Worm (Caenorhabditis elegans) whole organism, L2 larva: Measurements from ENCODE around the gene srbc-84.

Source experiments
- C34F6.9 ChIP-seq: fragments of 150-350 bp; optimal IDR thresholded peaks from 2 replicates; lab custom pipeline; 2014; ENCODE audit warnings: missing biosample characterization, missing genetic modification characterization
- F13H6.1 ChIP-seq: sonication (generic microtip); optimal IDR thresholded peaks from 2 replicates; lab custom pipeline; 2016; ENCODE audit warnings: missing genetic modification characterization, missing compliant biosample characterization
- R02D3.7 ChIP-seq: fragments of 150-350 bp; optimal IDR thresholded peaks from 2 replicates; lab custom pipeline; 2014; ENCODE audit warnings: missing biosample characterization, missing genetic modification characterization
- Y55F3AM.14 ChIP-seq: fragments of 200-800 bp; sonication (Bioruptor generic); optimal IDR thresholded peaks from 2 replicates; lab custom pipeline; 2018; ENCODE audit warnings: mild to moderate bottlenecking, missing genetic modification characterization, missing compliant biosample characterization
- alr-1 ChIP-seq: fragments of 150-350 bp; optimal IDR thresholded peaks from 2 replicates; lab custom pipeline; 2014; ENCODE audit warnings: missing biosample characterization, missing genetic modification characterization
- ama-1 ChIP-seq: fragments of 150-350 bp; optimal IDR thresholded peaks from 2 replicates; lab custom pipeline; 2018; ENCODE audit warnings: inconsistent platforms
- blmp-1 ChIP-seq: sonication (generic microtip); optimal IDR thresholded peaks from 2 replicates; lab custom pipeline; 2017; ENCODE audit warnings: missing genetic modification characterization, mild to moderate bottlenecking, missing compliant biosample characterization, antibody characterized with exemption, moderate library complexity; ENCODE audit not compliant: insufficient read depth
- ceh-16 ChIP-seq: fragments of 150-350 bp; optimal IDR thresholded peaks from 2 replicates; lab custom pipeline; 2014; ENCODE audit warnings: missing biosample characterization, missing genetic modification characterization
- ceh-82 ChIP-seq: fragments of 150-350 bp; optimal IDR thresholded peaks from 2 replicates; lab custom pipeline; 2014; ENCODE audit warnings: missing biosample characterization, missing genetic modification characterization
- crh-2 ChIP-seq: sonication (generic microtip); optimal IDR thresholded peaks from 2 replicates; lab custom pipeline; 2017; ENCODE audit warnings: missing biosample characterization, missing genetic modification characterization
- dmd-4 ChIP-seq: sonication (generic microtip); optimal IDR thresholded peaks from 2 replicates; lab custom pipeline; 2017; ENCODE audit warnings: missing biosample characterization, missing genetic modification characterization
- egl-27 ChIP-seq: sonication (generic microtip); optimal IDR thresholded peaks from 3 replicates; lab custom pipeline; 2017; ENCODE audit warnings: missing biosample characterization, missing genetic modification reagents, missing genetic modification characterization
- elt-1 ChIP-seq: fragments of 150-350 bp; optimal IDR thresholded peaks from 2 replicates; lab custom pipeline; 2014; ENCODE audit warnings: missing biosample characterization, missing genetic modification characterization
- fos-1 ChIP-seq: fragments of 150-350 bp; optimal IDR thresholded peaks from 2 replicates; lab custom pipeline; 2014; ENCODE audit warnings: missing biosample characterization, missing genetic modification characterization
- lin-11 ChIP-seq: fragments of 150-350 bp; sonication (generic microtip); optimal IDR thresholded peaks from 2 replicates; lab custom pipeline; 2014; ENCODE audit warnings: missing biosample characterization, missing genetic modification characterization, inconsistent platforms, mixed read lengths
- lin-39 ChIP-seq: fragments of 150-350 bp; optimal IDR thresholded peaks from 2 replicates; lab custom pipeline; 2014; ENCODE audit warnings: missing biosample characterization, missing genetic modification reagents, missing genetic modification characterization
- lsy-2 ChIP-seq, 2 experiments: fragments of 150-350 bp in 1 of 2; sonication (generic microtip) in 1 of 2; optimal IDR thresholded peaks; 2 replicates each; lab custom pipeline; 2014 to 2017; ENCODE audit warnings: missing biosample characterization in 2 of 2, missing genetic modification characterization in 2 of 2
- mbf-1 ChIP-seq: sonication (generic microtip); optimal IDR thresholded peaks from 2 replicates; lab custom pipeline; 2017; ENCODE audit warnings: missing biosample characterization, missing genetic modification characterization
- mdl-1 ChIP-seq, 2 experiments: fragments of 150-350 bp in 1 of 2; sonication (generic microtip) in 1 of 2; optimal IDR thresholded peaks; 2 replicates each; lab custom pipeline; 2017; ENCODE audit warnings: missing biosample characterization in 2 of 2, missing genetic modification characterization in 2 of 2
- nhr-11 ChIP-seq: fragments of 150-350 bp; optimal IDR thresholded peaks from 2 replicates; lab custom pipeline; 2014; ENCODE audit warnings: missing biosample characterization, missing genetic modification characterization
- nhr-12 ChIP-seq: fragments of 150-350 bp; optimal IDR thresholded peaks from 2 replicates; lab custom pipeline; 2014; ENCODE audit warnings: missing biosample characterization, missing genetic modification characterization
- nhr-129 ChIP-seq: fragments of 150-350 bp; optimal IDR thresholded peaks from 2 replicates; lab custom pipeline; 2014; ENCODE audit warnings: missing biosample characterization, missing genetic modification characterization
- nhr-23 ChIP-seq: fragments of 150-350 bp; optimal IDR thresholded peaks from 2 replicates; lab custom pipeline; 2014; ENCODE audit warnings: missing biosample characterization, missing genetic modification reagents, missing genetic modification characterization
- nhr-237 ChIP-seq: fragments of 150-350 bp; optimal IDR thresholded peaks from 2 replicates; lab custom pipeline; 2014; ENCODE audit warnings: missing biosample characterization, missing genetic modification characterization
- nhr-77 ChIP-seq: fragments of 150-350 bp; optimal IDR thresholded peaks from 2 replicates; lab custom pipeline; 2014; ENCODE audit warnings: missing biosample characterization, missing genetic modification characterization
- peb-1 ChIP-seq: fragments of 150-350 bp; optimal IDR thresholded peaks from 2 replicates; lab custom pipeline; 2014; ENCODE audit warnings: missing biosample characterization, missing genetic modification characterization
- skn-1 ChIP-seq: sonication (generic microtip); optimal IDR thresholded peaks from 2 replicates; lab custom pipeline; 2017; ENCODE audit warnings: missing biosample characterization, missing genetic modification characterization
- sma-3 ChIP-seq: sonication (generic microtip); optimal IDR thresholded peaks from 2 replicates; lab custom pipeline; 2016; ENCODE audit warnings: missing genetic modification reagents, missing genetic modification characterization, missing compliant biosample characterization
- sma-9 ChIP-seq, 2 experiments: fragments of 150-350 bp in 1 of 2; sonication (generic microtip) in 1 of 2; optimal IDR thresholded peaks; 2 replicates each; lab custom pipeline; 2014 to 2016; ENCODE audit warnings: missing genetic modification characterization in 2 of 2, mild to moderate bottlenecking in 1 of 2, missing biosample characterization in 1 of 2, missing compliant biosample characterization in 1 of 2, missing genetic modification reagents in 1 of 2, moderate library complexity in 1 of 2
- snpc-4 ChIP-seq: fragments of 150-350 bp; optimal IDR thresholded peaks from 2 replicates; lab custom pipeline; 2014; ENCODE audit warnings: missing biosample characterization, missing genetic modification characterization
- unc-55 ChIP-seq: fragments of 150-350 bp; sonication (generic microtip); optimal IDR thresholded peaks from 3 replicates; lab custom pipeline; 2014; ENCODE audit warnings: missing biosample characterization, missing genetic modification reagents, missing genetic modification characterization
- unc-62 ChIP-seq: fragments of 150-350 bp; optimal IDR thresholded peaks from 2 replicates; lab custom pipeline; 2014; ENCODE audit warnings: missing biosample characterization, missing genetic modification reagents, missing genetic modification characterization
- zag-1 ChIP-seq: fragments of 150-350 bp; optimal IDR thresholded peaks from 2 replicates; lab custom pipeline; 2014; ENCODE audit warnings: missing biosample characterization, missing genetic modification characterization
- ztf-1 ChIP-seq: fragments of 200-800 bp; sonication (Bioruptor generic); conservative IDR thresholded peaks from 2 replicates; pipeline ENCODE4 v1.3.6; 2022; ENCODE audit warnings: missing genetic modification characterization, missing compliant biosample characterization
- ztf-11 ChIP-seq: sonication (generic microtip); optimal IDR thresholded peaks from 2 replicates; lab custom pipeline; 2017; ENCODE audit warnings: missing biosample characterization, missing genetic modification characterization

srbc-84 gene

ce11 chrV:16300276-16300675 is 1.5 kb downstream of the srbc-84 start, which contains the start of gene srbc-82:
TSS of gene srbc-82 (plus strand) at chrV:16300576.
- TF ChIP-seq ztf-1 (GFP tag; lab: Robert Waterston, UW) (no peak), mbf-1 (tag; lab: Kevin White, UChicago) (no peak), nhr-11 (tag; lab: Kevin White, UChicago) (no peak), nhr-77 (tag; lab: Kevin White, UChicago) (no peak), alr-1 (tag; lab: Kevin White, UChicago) (no peak), nhr-23 (no peak), unc-55 (GFP tag; lab: Kevin White, UChicago) (no peak), F13H6.1 (tag; lab: Kevin White, UChicago) (no peak), nhr-237 (tag; lab: Kevin White, UChicago) (no peak), skn-1 (no peak), unc-62 (GFP tag; lab: Kevin White, UChicago) (no peak), snpc-4 (tag; lab: Kevin White, UChicago) (no peak), R02D3.7 (tag; lab: Kevin White, UChicago) (no peak), Y55F3AM.14 (no peak), mdl-1 (tag; optimal IDR thresholded peaks at IDR 0.05; lab: Kevin White, UChicago) (no peak), lsy-2 (tag; optimal IDR thresholded peaks at IDR 0.05; lab: Kevin White, UChicago) (no peak), zag-1 (tag; lab: Kevin White, UChicago) (no peak), peb-1 (tag; lab: Kevin White, UChicago) (no peak)

- TF ChIP-seq fos-1 (tag; lab: Kevin White, UChicago) (peak; percentile 71), C34F6.9 (tag; lab: Kevin White, UChicago) (no peak)
Measured at ce11 chrV:16302439-16302838, 3.7 kb downstream of the srbc-84 start, which contains the start of the genes C31A11.13 and oac-6. TSS of gene C31A11.13 (minus strand) at chrV:16302551. TSS of gene oac-6 (plus strand) at chrV:16302717.

DNA sequence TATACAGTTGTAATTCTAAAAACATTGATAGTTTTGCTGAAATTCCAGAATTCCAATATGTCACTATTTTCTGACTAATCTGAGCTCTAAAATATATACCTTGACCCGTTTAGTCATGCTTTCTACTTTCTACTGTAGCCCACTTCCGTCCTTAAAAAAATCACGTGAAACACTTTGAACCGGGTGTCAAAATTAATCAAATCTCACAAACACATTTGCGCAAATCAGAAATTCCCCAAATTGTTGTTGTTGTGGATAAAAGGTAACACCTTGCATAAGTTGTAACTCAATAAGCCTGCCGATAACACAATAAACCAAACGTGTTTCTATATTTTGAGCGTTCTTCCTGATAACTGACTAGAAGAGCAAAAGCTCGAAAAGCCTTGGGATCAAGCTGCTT is 8.5 kb downstream of the srbc-84 start, which contains the start of gene srxa-7:
Gene srxa-7 (plus strand): TSS at position 301 of the 400 bp plus-strand sequence.
- TF ChIP-seq unc-62 (GFP tag; lab: Kevin White, UChicago) (no peak), peb-1 (tag; lab: Kevin White, UChicago) (no peak), nhr-11 (tag; lab: Kevin White, UChicago) (no peak), skn-1 (no peak), lin-11 (tag; lab: Kevin White, UChicago) (no peak), elt-1 (tag; lab: Kevin White, UChicago) (no peak), Y55F3AM.14 (no peak), blmp-1 (tag; lab: Kevin White, UChicago) (no peak), egl-27 (tag; lab: Kevin White, UChicago) (no peak), dmd-4 (no peak), lin-39 (tag; lab: Kevin White, UChicago) (no peak), F13H6.1 (tag; lab: Kevin White, UChicago) (no peak), crh-2 (tag; lab: Kevin White, UChicago) (no peak), nhr-12 (tag; lab: Kevin White, UChicago) (no peak)

ce11 chrV:16308343-16308742 is 9.6 kb downstream of the srbc-84 start:
- TF ChIP-seq Y55F3AM.14 (no peak), alr-1 (tag; lab: Kevin White, UChicago) (no peak)
- TF ChIP-seq, all 48 proteins: peak for 0

ce11 chrV:16309523-16309922 is 10.8 kb downstream of the srbc-84 start, which contains the start of gene oac-7:
TSS of gene oac-7 (plus strand) at chrV:16309805.
- peak; percentile 74 for TF ChIP-seq nhr-129
- TF ChIP-seq fos-1 (tag; lab: Kevin White, UChicago), result peak; percentile 43
- TF ChIP-seq skn-1, result no peak
- peak; percentile 73 for TF ChIP-seq sma-9 (GFP tag; optimal IDR thresholded peaks at IDR 0.05; lab: Kevin White, UChicago)
- TF ChIP-seq sma-9 (tag; optimal IDR thresholded peaks at IDR 0.05; lab: Kevin White, UChicago), result no peak

DNA sequence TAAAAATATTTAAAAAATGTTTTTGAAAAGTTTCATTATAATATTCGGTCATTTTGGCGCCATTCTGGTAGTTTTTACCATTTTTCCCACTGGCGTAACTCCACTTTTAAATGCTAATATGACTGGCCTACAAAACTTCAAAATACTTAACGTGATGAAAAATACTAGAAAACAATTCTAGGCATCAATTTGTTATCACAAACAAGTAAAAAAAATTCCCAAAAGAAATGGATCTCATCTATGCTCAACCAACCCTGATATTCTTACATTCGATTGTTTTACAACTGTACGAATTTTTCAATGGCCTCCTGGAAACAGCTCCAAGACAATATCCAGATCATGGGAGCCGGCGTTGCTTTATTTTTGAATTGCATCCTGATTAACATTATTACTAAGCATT is 16.2 kb downstream of the srbc-84 start, which contains the start of gene str-214:
Gene str-214 (plus strand): TSS at position 301 of the 400 bp plus-strand sequence.
- TF ChIP-seq ama-1 (lab: Kevin White, UChicago) (no peak), ztf-1 (GFP tag; lab: Robert Waterston, UW) (no peak), nhr-23 (no peak), mdl-1 (tag; optimal IDR thresholded peaks at IDR 0.05; lab: Kevin White, UChicago) (no peak), ztf-11 (no peak), ceh-16 (no peak), dmd-4 (no peak), crh-2 (tag; lab: Kevin White, UChicago) (no peak), sma-3 (no peak), snpc-4 (tag; lab: Kevin White, UChicago) (no peak), ceh-82 (tag; lab: Kevin White, UChicago) (no peak)
